Fruit fly (Drosophila melanogaster): ENCODE results near the gene CG32163.
A peak's percentile ranks its signal among the peaks of the same experiment; 100 is the strongest.

- no peak for TF ChIP-seq CG13204 (GFP tag; optimal IDR thresholded peaks at IDR 0.05)
- TF ChIP-seq CG9948 (tag; optimal IDR thresholded peaks at IDR 0.05), result peak; percentile 50
- TF ChIP-seq gl (tag; optimal IDR thresholded peaks at IDR 0.05), result peak; percentile 45
- peak; percentile 64 for TF ChIP-seq CG14655 (GFP tag; optimal IDR thresholded peaks at IDR 0.05)
- TF ChIP-seq CG32121 (GFP tag; IDR thresholded peaks at IDR 0.05), result peak; percentile 76; the same call in 1 of the 2 replicates
- TF ChIP-seq EcR (GFP tag; optimal IDR thresholded peaks at IDR 0.05), result no peak
- peak; percentile 59 for TF ChIP-seq CG34367 (tag; optimal IDR thresholded peaks at IDR 0.05)
- 0 out of 2 replicates have a peak, but pooled peaks have one; percentile 52 for TF ChIP-seq CG10348 (GFP tag; IDR thresholded peaks at IDR 0.05)
- peak; percentile 60 for TF ChIP-seq CG8301 (tag; optimal IDR thresholded peaks at IDR 0.05)
- TF ChIP-seq rn (GFP tag; IDR thresholded peaks at IDR 0.05), result no peak; the same call in none of the 2 replicates
- TF ChIP-seq CG17806 (tag; optimal IDR thresholded peaks at IDR 0.05), result peak; percentile 69
Observed at dm6 chr3L:16612152-16612551, 25.2 kb downstream of the CG32163 start, which contains the start of gene CG4101.
